Fruit fly (Drosophila melanogaster) whole organism, embryonic: ENCODE results near the gene CG13258.

Source experiments
- CG11504 ChIP-seq: fragments of 200-800 bp; sonication (Bioruptor generic); optimal IDR thresholded peaks from 3 replicates; lab custom pipeline; 2019; ENCODE audit warnings: missing biosample characterization, mild to moderate bottlenecking, missing genetic modification characterization, moderate library complexity
- CG13894 ChIP-seq: fragments of 200-800 bp; sonication (Bioruptor generic); optimal IDR thresholded peaks from 3 replicates; lab custom pipeline; 2018; ENCODE audit warnings: missing biosample characterization, mild to moderate bottlenecking, missing genetic modification characterization, moderate library complexity
- CG15514 ChIP-seq: fragments of 200-800 bp; sonication (Bioruptor generic); optimal IDR thresholded peaks from 3 replicates; lab custom pipeline; 2017; ENCODE audit warnings: missing biosample characterization, missing genetic modification characterization, mild to moderate bottlenecking, moderate library complexity, missing genetic modification reagents
- CG1832 ChIP-seq: fragments of 200-800 bp; sonication (Bioruptor generic); optimal IDR thresholded peaks from 2 replicates; lab custom pipeline; 2017; ENCODE audit warnings: missing biosample characterization, mild to moderate bottlenecking, missing genetic modification characterization, inconsistent platforms
- CG30403 ChIP-seq: fragments of 200-800 bp; sonication (Bioruptor generic); optimal IDR thresholded peaks from 3 replicates; lab custom pipeline; 2016; ENCODE audit warnings: missing biosample characterization, missing genetic modification characterization
- CG3065 ChIP-seq: fragments of 200-800 bp; sonication (Bioruptor generic); optimal IDR thresholded peaks from 2 replicates; lab custom pipeline; 2016; ENCODE audit warnings: missing biosample characterization, missing genetic modification characterization
- CG31224 ChIP-seq: fragments of 200-800 bp; sonication (Bioruptor generic); IDR thresholded peaks from 2 replicates; pipeline ENCODE4 v1.3.6; 2022; ENCODE audit warnings: missing biosample characterization, missing genetic modification characterization
- CG3163 ChIP-seq: fragments of 200-800 bp; sonication (Bioruptor generic); optimal IDR thresholded peaks from 3 replicates; lab custom pipeline; 2016; ENCODE audit warnings: missing biosample characterization, missing genetic modification characterization
- CG34376 ChIP-seq: fragments of 200-800 bp; sonication (Bioruptor generic); optimal IDR thresholded peaks from 2 replicates; lab custom pipeline; 2018; ENCODE audit warnings: missing biosample characterization, mild to moderate bottlenecking, missing genetic modification characterization
- CG3838 ChIP-seq: fragments of 200-800 bp; sonication (Bioruptor generic); optimal IDR thresholded peaks from 3 replicates; lab custom pipeline; 2016; ENCODE audit warnings: missing biosample characterization, missing genetic modification characterization
- CG5180 ChIP-seq: fragments of 200-800 bp; sonication (Bioruptor generic); optimal IDR thresholded peaks from 3 replicates; lab custom pipeline; 2017; ENCODE audit warnings: missing biosample characterization, missing genetic modification characterization, mild to moderate bottlenecking, moderate library complexity, missing genetic modification reagents
- CG6654 ChIP-seq: fragments of 200-800 bp; sonication (Bioruptor generic); optimal IDR thresholded peaks from 2 replicates; lab custom pipeline; 2017; ENCODE audit warnings: missing biosample characterization, mild to moderate bottlenecking, missing genetic modification characterization
- CG6854 ChIP-seq: fragments of 200-800 bp; sonication (Bioruptor generic); optimal IDR thresholded peaks from 3 replicates; lab custom pipeline; 2017; ENCODE audit warnings: missing biosample characterization, mild to moderate bottlenecking, missing genetic modification characterization
- CG7372 ChIP-seq: fragments of 200-800 bp; sonication (Bioruptor generic); IDR thresholded peaks from 2 replicates; pipeline ENCODE4 v1.3.6; 2022; ENCODE audit warnings: missing biosample characterization, missing genetic modification characterization
- CG7745 ChIP-seq: fragments of 200-800 bp; sonication (Bioruptor generic); optimal IDR thresholded peaks from 2 replicates; lab custom pipeline; 2018; ENCODE audit warnings: missing biosample characterization, mild to moderate bottlenecking, missing genetic modification characterization, moderate library complexity
- CG8290 ChIP-seq, 3 experiments: fragments of 200-800 bp; sonication (Bioruptor generic); optimal IDR thresholded peaks; 2 replicates each; lab custom pipeline; 2016 to 2019; ENCODE audit warnings: missing biosample characterization in 3 of 3, missing genetic modification characterization in 3 of 3, mild to moderate bottlenecking in 2 of 3, moderate library complexity in 1 of 3
- CG8478 ChIP-seq: fragments of >200 bp; optimal IDR thresholded peaks from 2 replicates; lab custom pipeline; 2018
- CG9817 ChIP-seq: fragments of 200-800 bp; sonication (Bioruptor generic); optimal IDR thresholded peaks from 2 replicates; lab custom pipeline; 2018; ENCODE audit warnings: missing biosample characterization, mild to moderate bottlenecking, missing genetic modification characterization, moderate library complexity
- CG9932 ChIP-seq: fragments of 200-800 bp; sonication (Bioruptor generic); IDR thresholded peaks from 2 replicates; pipeline ENCODE4 v1.3.6; 2022; ENCODE audit warnings: missing biosample characterization, missing genetic modification characterization
- Deaf1 ChIP-seq: fragments of 200-800 bp; optimal IDR thresholded peaks from 3 replicates; lab custom pipeline; 2019; ENCODE audit warnings: missing biosample characterization, mild to moderate bottlenecking, missing genetic modification characterization, moderate library complexity
- Dll ChIP-seq: fragments of 200-800 bp; sonication (Bioruptor generic); IDR thresholded peaks from 4 replicates; pipeline ENCODE4 v1.3.6; 2022; ENCODE audit warnings: missing biosample characterization, missing genetic modification characterization; ENCODE audit not compliant: partially characterized antibody
- Doc3 ChIP-seq: fragments of 200-800 bp; sonication (Bioruptor generic); IDR thresholded peaks from 3 replicates; pipeline ENCODE4 v1.3.6; 2022; ENCODE audit warnings: missing biosample characterization, missing genetic modification characterization; ENCODE audit not compliant: partially characterized antibody
- Dp ChIP-seq: fragments of 200-800 bp; sonication (Bioruptor generic); optimal IDR thresholded peaks from 2 replicates; lab custom pipeline; 2018; ENCODE audit warnings: missing biosample characterization, mild to moderate bottlenecking, missing genetic modification characterization, moderate library complexity
- Drgx ChIP-seq: fragments of 200-800 bp; sonication (Bioruptor generic); IDR thresholded peaks from 2 replicates; pipeline ENCODE4 v1.3.6; 2022; ENCODE audit warnings: missing biosample characterization, missing genetic modification characterization
- HLHmδ ChIP-seq: fragments of 200-800 bp; sonication (Bioruptor generic); optimal IDR thresholded peaks from 2 replicates; lab custom pipeline; 2018; ENCODE audit warnings: missing biosample characterization, mild to moderate bottlenecking, missing genetic modification characterization, moderate library complexity
- HmgZ ChIP-seq: fragments of 200-800 bp; sonication (Bioruptor generic); optimal IDR thresholded peaks from 2 replicates; lab custom pipeline; 2018; ENCODE audit warnings: missing biosample characterization, mild to moderate bottlenecking, missing genetic modification characterization
- Hr78 ChIP-seq, 2 experiments: fragments of 200-800 bp in 1 of 2; fragments of >200 bp in 1 of 2; sonication (Bioruptor generic) in 1 of 2; optimal IDR thresholded peaks; 2 replicates each; lab custom pipeline; 2017 to 2019; ENCODE audit warnings: missing biosample characterization in 2 of 2, missing genetic modification characterization in 2 of 2, mild to moderate bottlenecking in 1 of 2, moderate library complexity in 1 of 2
- Meics ChIP-seq: fragments of 200-800 bp; sonication (Bioruptor generic); optimal IDR thresholded peaks from 2 replicates; lab custom pipeline; 2017; ENCODE audit warnings: missing biosample characterization, mild to moderate bottlenecking, missing genetic modification characterization
- Pdp1 ChIP-seq, 2 experiments: fragments of 200-800 bp; sonication (Bioruptor generic); optimal IDR thresholded peaks; 3 replicates each; lab custom pipeline; 2016; ENCODE audit warnings: missing biosample characterization in 2 of 2, missing genetic modification characterization in 2 of 2, mild to moderate bottlenecking in 1 of 2, moderate library complexity in 1 of 2
- Side ChIP-seq: fragments of 200-800 bp; sonication (Bioruptor generic); optimal IDR thresholded peaks from 2 replicates; lab custom pipeline; 2016; ENCODE audit warnings: missing biosample characterization, missing genetic modification characterization
- Trl ChIP-seq, 3 experiments: fragments of >200 bp in 2 of 3; fragments of 200-800 bp in 1 of 3; sonication (Bioruptor generic) in 1 of 3; optimal IDR thresholded peaks; 2 replicates in 1 of 3; 3 replicates in 2 of 3; lab custom pipeline; 2016 to 2017; ENCODE audit warnings: missing biosample characterization in 1 of 3, missing genetic modification characterization in 1 of 3
- ash1 ChIP-seq: fragments of 200-800 bp; sonication (Bioruptor generic); optimal IDR thresholded peaks from 2 replicates; lab custom pipeline; 2018; ENCODE audit warnings: missing biosample characterization, mild to moderate bottlenecking, missing genetic modification characterization
- btn ChIP-seq: fragments of 200-800 bp; sonication (Bioruptor generic); optimal IDR thresholded peaks from 2 replicates; lab custom pipeline; 2016; ENCODE audit warnings: missing biosample characterization, missing genetic modification characterization
- cg ChIP-seq: fragments of 200-800 bp; sonication (Bioruptor generic); optimal IDR thresholded peaks from 3 replicates; lab custom pipeline; 2019; ENCODE audit warnings: missing biosample characterization, mild to moderate bottlenecking, missing genetic modification characterization, moderate library complexity
- crp ChIP-seq, 2 experiments: fragments of 200-800 bp; sonication (Bioruptor generic); optimal IDR thresholded peaks; 2 replicates in 1 of 2; 3 replicates in 1 of 2; lab custom pipeline; 2017; ENCODE audit warnings: missing biosample characterization in 2 of 2, missing genetic modification characterization in 2 of 2, mild to moderate bottlenecking in 1 of 2, moderate library complexity in 1 of 2
- cwo ChIP-seq: fragments of 200-800 bp; sonication (Bioruptor generic); optimal IDR thresholded peaks from 3 replicates; lab custom pipeline; 2017; ENCODE audit warnings: missing biosample characterization, missing genetic modification characterization, mild to moderate bottlenecking, moderate library complexity, missing genetic modification reagents
- h ChIP-seq: fragments of >200 bp; optimal IDR thresholded peaks from 2 replicates; lab custom pipeline; 2017
- kah ChIP-seq: fragments of 200-800 bp; sonication (Bioruptor generic); optimal IDR thresholded peaks from 2 replicates; lab custom pipeline; 2018; ENCODE audit warnings: missing biosample characterization, mild to moderate bottlenecking, missing genetic modification characterization
- luna ChIP-seq: fragments of 200-800 bp; sonication (Bioruptor generic); optimal IDR thresholded peaks from 2 replicates; lab custom pipeline; 2016; ENCODE audit warnings: missing biosample characterization, missing genetic modification characterization
- mirr ChIP-seq: fragments of 200-800 bp; sonication (Bioruptor generic); optimal IDR thresholded peaks from 3 replicates; lab custom pipeline; 2018; ENCODE audit warnings: missing biosample characterization, mild to moderate bottlenecking, missing genetic modification characterization
- nau ChIP-seq: fragments of 200-800 bp; sonication (Bioruptor generic); optimal IDR thresholded peaks from 3 replicates; lab custom pipeline; 2017; ENCODE audit warnings: missing biosample characterization, mild to moderate bottlenecking, missing genetic modification characterization, missing genetic modification reagents
- pfk ChIP-seq: fragments of 200-800 bp; sonication (Bioruptor generic); optimal IDR thresholded peaks from 2 replicates; lab custom pipeline; 2018; ENCODE audit warnings: missing biosample characterization, mild to moderate bottlenecking, missing genetic modification characterization, moderate library complexity
- run ChIP-seq: fragments of 200-800 bp; sonication (Bioruptor generic); optimal IDR thresholded peaks from 3 replicates; lab custom pipeline; 2018; ENCODE audit warnings: missing biosample characterization, mild to moderate bottlenecking, missing genetic modification characterization
- sd ChIP-seq: fragments of 200-800 bp; sonication (Bioruptor generic); optimal IDR thresholded peaks from 3 replicates; lab custom pipeline; 2018; ENCODE audit warnings: missing biosample characterization, mild to moderate bottlenecking, missing genetic modification characterization, moderate library complexity
- sima ChIP-seq: fragments of 200-800 bp; sonication (Bioruptor generic); optimal IDR thresholded peaks from 2 replicates; lab custom pipeline; 2016; ENCODE audit warnings: missing biosample characterization, missing genetic modification characterization
- sisA ChIP-seq: fragments of 200-800 bp; sonication (Bioruptor generic); IDR thresholded peaks from 2 replicates; pipeline ENCODE4 v1.3.6; 2022; ENCODE audit warnings: missing biosample characterization, missing genetic modification characterization
- sna ChIP-seq: fragments of 200-800 bp; sonication (Bioruptor generic); IDR thresholded peaks from 2 replicates; pipeline ENCODE4 v1.3.6; 2022; ENCODE audit warnings: missing biosample characterization, missing genetic modification characterization; ENCODE audit not compliant: partially characterized antibody
- sug ChIP-seq: fragments of 200-800 bp; optimal IDR thresholded peaks from 2 replicates; lab custom pipeline; 2019; ENCODE audit warnings: missing biosample characterization, mild to moderate bottlenecking, missing genetic modification characterization, moderate library complexity
- twi ChIP-seq: fragments of 200-800 bp; optimal IDR thresholded peaks from 2 replicates; lab custom pipeline; 2019; ENCODE audit warnings: missing biosample characterization, mild to moderate bottlenecking, missing genetic modification characterization, moderate library complexity

Gene CG13258

dm6 chr2L:16271486-16271806 is 21.4 kb downstream of the CG13258 start (continued):
- TF ChIP-seq crp (GFP tag; optimal IDR thresholded peaks at IDR 0.05; lab: Kevin White, UChicago) = peak; percentile 23 to 88
- peak; percentile 19 for TF ChIP-seq HmgZ
- peak; percentile 17 for TF ChIP-seq CG6854 (GFP tag; lab: Kevin White, UChicago)
- peak; percentile 21 for TF ChIP-seq Dp (GFP tag; lab: Kevin White, UChicago)
- TF ChIP-seq cwo (GFP tag; lab: Kevin White, UChicago) = peak; percentile 50
- peak; percentile 89 for TF ChIP-seq pfk
- TF ChIP-seq cg (GFP tag; lab: Kevin White, UChicago) = peak; percentile 98
- peak; percentile 13 for TF ChIP-seq CG11504 (tag; lab: Kevin White, UChicago)
- peak; percentile 90 for TF ChIP-seq twi
- TF ChIP-seq CG3065 (GFP tag; lab: Kevin White, UChicago) = no peak
- TF ChIP-seq sisA (GFP tag; lab: Robert Waterston, UW) = no peak
- peak; percentile 43 for TF ChIP-seq ash1 (GFP tag; lab: Kevin White, UChicago)
- TF ChIP-seq CG9932 = no peak
- TF ChIP-seq Side (GFP tag; lab: Kevin White, UChicago) = peak; percentile 6
- TF ChIP-seq Dll (GFP tag; lab: Robert Waterston, UW) = no peak
- peak; percentile 89 for TF ChIP-seq CG1832 (GFP tag; lab: Kevin White, UChicago)
- TF ChIP-seq Drgx (GFP tag; lab: Robert Waterston, UW) = no peak
- TF ChIP-seq sd (tag; lab: Kevin White, UChicago) = peak; percentile 88
- TF ChIP-seq CG31224 (GFP tag; lab: Robert Waterston, UW) = no peak
- TF ChIP-seq Trl (optimal IDR thresholded peaks at IDR 0.05; lab: Kevin White, UChicago) = peak; percentile 66 to 89
- no peak for TF ChIP-seq Trl (GFP tag; optimal IDR thresholded peaks at IDR 0.05; lab: Kevin White, UChicago)
- peak; percentile 44 for TF ChIP-seq CG34376
- TF ChIP-seq CG8478 = peak; percentile 63
- TF ChIP-seq mirr (GFP tag; lab: Kevin White, UChicago) = peak; percentile 88
- TF ChIP-seq CG15514 = no peak
- peak; percentile 51 for TF ChIP-seq nau (GFP tag; lab: Kevin White, UChicago)
- TF ChIP-seq HLHmδ (GFP tag; lab: Kevin White, UChicago) = peak; percentile 86
- peak; percentile 55 for TF ChIP-seq CG13894 (tag; lab: Kevin White, UChicago)
- no peak for TF ChIP-seq h (lab: Kevin White, UChicago)
- no peak for TF ChIP-seq Doc3
- peak in 1 of 2 experiments; percentile 20 for TF ChIP-seq Hr78 (GFP tag; optimal IDR thresholded peaks at IDR 0.05; lab: Kevin White, UChicago)
- TF ChIP-seq CG9817 = no peak
- TF ChIP-seq kah (GFP tag; lab: Kevin White, UChicago) = peak; percentile 23
- TF ChIP-seq btn = no peak
- TF ChIP-seq sug = peak; percentile 71
- peak; percentile 13 for TF ChIP-seq luna
- TF ChIP-seq CG7745 (tag; lab: Kevin White, UChicago) = no peak
- no peak for TF ChIP-seq CG3163 (GFP tag; lab: Kevin White, UChicago)
- peak; percentile 1 for TF ChIP-seq CG5180 (GFP tag; lab: Kevin White, UChicago)
- no peak for TF ChIP-seq CG30403 (GFP tag; lab: Kevin White, UChicago)
- TF ChIP-seq run (tag; lab: Kevin White, UChicago) = peak; percentile 65
- no peak for TF ChIP-seq sima (GFP tag; lab: Kevin White, UChicago)
- peak; percentile 4 for TF ChIP-seq Deaf1 (tag; lab: Kevin White, UChicago)
- no peak for TF ChIP-seq Meics (GFP tag; lab: Kevin White, UChicago)
- no peak for TF ChIP-seq CG3838 (GFP tag; lab: Kevin White, UChicago)
- TF ChIP-seq CG6654 (GFP tag; lab: Kevin White, UChicago) = no peak
- TF ChIP-seq CG8290 (GFP tag; optimal IDR thresholded peaks at IDR 0.05; lab: Kevin White, UChicago) = no peak
- TF ChIP-seq CG8290 (tag; optimal IDR thresholded peaks at IDR 0.05; lab: Kevin White, UChicago) = peak in 1 of 2 experiments; percentile 63
- peak in 1 of 2 experiments; percentile 17 for TF ChIP-seq Pdp1 (GFP tag; optimal IDR thresholded peaks at IDR 0.05; lab: Kevin White, UChicago)
- TF ChIP-seq CG7372 = no peak
- no peak for TF ChIP-seq sna (GFP tag; lab: Robert Waterston, UW)
